Fruit fly (Drosophila melanogaster) whole organism, embryonic: ENCODE data around the gene CG15547.
A peak's percentile ranks its signal among the peaks of the same experiment; 100 is the strongest.

ENCODE experiments used
- Bdp1 ChIP-seq: fragments of 200-800 bp; sonication (Bioruptor generic); optimal IDR thresholded peaks from 3 replicates; lab custom pipeline; 2016; ENCODE audit warnings: missing biosample characterization, missing genetic modification characterization
- CG10209 ChIP-seq: fragments of 200-800 bp; sonication (Bioruptor generic); optimal IDR thresholded peaks from 3 replicates; lab custom pipeline; 2017; ENCODE audit warnings: missing biosample characterization, mild to moderate bottlenecking, missing genetic modification characterization, missing genetic modification reagents
- CG10366 ChIP-seq: fragments of 200-800 bp; sonication (Bioruptor generic); IDR thresholded peaks from 2 replicates; pipeline ENCODE4 v1.3.6; 2022; ENCODE audit warnings: missing biosample characterization, missing genetic modification characterization
- CG12236 ChIP-seq: fragments of 200-800 bp; sonication (Bioruptor generic); optimal IDR thresholded peaks from 2 replicates; lab custom pipeline; 2016; ENCODE audit warnings: missing biosample characterization, missing genetic modification characterization
- CG12659 ChIP-seq: fragments of 200-800 bp; sonication (Bioruptor generic); optimal IDR thresholded peaks from 3 replicates; lab custom pipeline; 2017; ENCODE audit warnings: mild to moderate bottlenecking, missing biosample characterization, missing genetic modification reagents, missing genetic modification characterization
- CG13624 ChIP-seq: fragments of 200-800 bp; sonication (Bioruptor generic); optimal IDR thresholded peaks from 2 replicates; lab custom pipeline; 2016; ENCODE audit warnings: missing biosample characterization, missing genetic modification characterization
- CG16813 ChIP-seq: fragments of 200-800 bp; sonication (Bioruptor generic); IDR thresholded peaks from 3 replicates; pipeline ENCODE4 v1.3.6; 2022; ENCODE audit warnings: missing biosample characterization, missing genetic modification characterization; ENCODE audit not compliant: partially characterized antibody
- CG17186 ChIP-seq: fragments of 200-800 bp; sonication (Bioruptor generic); optimal IDR thresholded peaks from 3 replicates; lab custom pipeline; 2017; ENCODE audit warnings: missing biosample characterization, missing genetic modification reagents, missing genetic modification characterization
- CG17568 ChIP-seq: fragments of 200-800 bp; sonication (Bioruptor generic); optimal IDR thresholded peaks from 2 replicates; lab custom pipeline; 2018; ENCODE audit warnings: missing biosample characterization, mild to moderate bottlenecking, missing genetic modification characterization, moderate library complexity
- CG18764 ChIP-seq: fragments of 200-800 bp; sonication (Bioruptor generic); optimal IDR thresholded peaks from 3 replicates; lab custom pipeline; 2016; ENCODE audit warnings: missing biosample characterization, missing genetic modification characterization
- CG2116 ChIP-seq: fragments of 200-800 bp; sonication (Bioruptor generic); optimal IDR thresholded peaks from 3 replicates; lab custom pipeline; 2018; ENCODE audit warnings: missing biosample characterization, mild to moderate bottlenecking, missing genetic modification characterization
- CG31224 ChIP-seq: fragments of 200-800 bp; sonication (Bioruptor generic); IDR thresholded peaks from 2 replicates; pipeline ENCODE4 v1.3.6; 2022; ENCODE audit warnings: missing biosample characterization, missing genetic modification characterization
- CG3163 ChIP-seq: fragments of 200-800 bp; sonication (Bioruptor generic); optimal IDR thresholded peaks from 3 replicates; lab custom pipeline; 2016; ENCODE audit warnings: missing biosample characterization, missing genetic modification characterization
- CG32772 ChIP-seq: fragments of 200-800 bp; sonication (Bioruptor generic); IDR thresholded peaks from 2 replicates; pipeline ENCODE4 v1.3.6; 2022; ENCODE audit warnings: missing biosample characterization, missing genetic modification characterization
- CG3407 ChIP-seq: fragments of 200-800 bp; sonication (Bioruptor generic); optimal IDR thresholded peaks from 2 replicates; lab custom pipeline; 2018; ENCODE audit warnings: missing biosample characterization, mild to moderate bottlenecking, missing genetic modification characterization
- CG34224 ChIP-seq: fragments of 200-800 bp; sonication (Bioruptor generic); IDR thresholded peaks from 3 replicates; pipeline ENCODE4 v1.3.6; 2022; ENCODE audit warnings: missing biosample characterization, missing genetic modification characterization; ENCODE audit not compliant: partially characterized antibody
- CG3726 ChIP-seq: fragments of 200-800 bp; sonication (Bioruptor generic); IDR thresholded peaks from 3 replicates; pipeline ENCODE4, ENCODE4 v1.3.6; 2022; ENCODE audit warnings: missing biosample characterization, missing genetic modification characterization
- CG3847 ChIP-seq: fragments of 200-800 bp; sonication (Bioruptor generic); IDR thresholded peaks from 2 replicates; pipeline ENCODE4 v1.3.6; 2022; ENCODE audit warnings: missing biosample characterization, missing genetic modification characterization
- CG4360 ChIP-seq: fragments of 200-800 bp; sonication (Bioruptor generic); IDR thresholded peaks from 2 replicates; pipeline ENCODE4 v1.3.6; 2022; ENCODE audit warnings: missing biosample characterization, missing genetic modification characterization
- CG4404 ChIP-seq: fragments of 200-800 bp; sonication (Bioruptor generic); IDR thresholded peaks from 2 replicates; pipeline ENCODE4 v1.3.6; 2022; ENCODE audit warnings: missing biosample characterization, missing genetic modification characterization
- CG4730 ChIP-seq: fragments of 200-800 bp; sonication (Bioruptor generic); IDR thresholded peaks from 2 replicates; pipeline ENCODE4 v1.3.6; 2022; ENCODE audit warnings: missing biosample characterization, missing genetic modification characterization
- CG6272 ChIP-seq: fragments of 200-800 bp; sonication (Bioruptor generic); IDR thresholded peaks from 2 replicates; pipeline ENCODE4 v1.3.6; 2022; ENCODE audit warnings: missing biosample characterization, missing genetic modification characterization
- CG6689 ChIP-seq: fragments of 200-800 bp; sonication (Bioruptor generic); IDR thresholded peaks from 2 replicates; pipeline ENCODE4 v1.3.6; 2022; ENCODE audit warnings: missing biosample characterization, missing genetic modification characterization
- CG6813 ChIP-seq: fragments of 200-800 bp; sonication (Bioruptor generic); optimal IDR thresholded peaks from 2 replicates; lab custom pipeline; 2017; ENCODE audit warnings: missing biosample characterization, missing genetic modification characterization, mild to moderate bottlenecking, moderate library complexity, missing genetic modification reagents
- CG6854 ChIP-seq: fragments of 200-800 bp; sonication (Bioruptor generic); optimal IDR thresholded peaks from 3 replicates; lab custom pipeline; 2017; ENCODE audit warnings: missing biosample characterization, mild to moderate bottlenecking, missing genetic modification characterization
- CG9727 ChIP-seq: fragments of 200-800 bp; sonication (Bioruptor generic); optimal IDR thresholded peaks from 3 replicates; lab custom pipeline; 2017; ENCODE audit warnings: missing biosample characterization, mild to moderate bottlenecking, missing genetic modification characterization
- CG9797 ChIP-seq: fragments of 200-800 bp; sonication (Bioruptor generic); optimal IDR thresholded peaks from 3 replicates; lab custom pipeline; 2018; ENCODE audit warnings: missing biosample characterization, mild to moderate bottlenecking, missing genetic modification characterization
- Dbx ChIP-seq: fragments of 200-800 bp; sonication (Bioruptor generic); IDR thresholded peaks from 3 replicates; pipeline ENCODE4 v1.3.6; 2022; ENCODE audit warnings: missing biosample characterization, missing genetic modification characterization
- Dip2 ChIP-seq: fragments of 200-800 bp; sonication (Bioruptor generic); IDR thresholded peaks from 2 replicates; pipeline ENCODE4 v1.3.6; 2022; ENCODE audit warnings: missing biosample characterization, missing genetic modification characterization
- Hand ChIP-seq: fragments of 200-800 bp; sonication (Bioruptor generic); optimal IDR thresholded peaks from 2 replicates; lab custom pipeline; 2017; ENCODE audit warnings: mild to moderate bottlenecking, missing biosample characterization, missing genetic modification reagents, missing genetic modification characterization
- Hr39 ChIP-seq: fragments of >200 bp; optimal IDR thresholded peaks from 2 replicates; lab custom pipeline; 2017
- Hr78 ChIP-seq, 2 experiments: fragments of 200-800 bp in 1 of 2; fragments of >200 bp in 1 of 2; sonication (Bioruptor generic) in 1 of 2; optimal IDR thresholded peaks; 2 replicates each; lab custom pipeline; 2017 to 2019; ENCODE audit warnings: missing biosample characterization in 2 of 2, missing genetic modification characterization in 2 of 2, mild to moderate bottlenecking in 1 of 2, moderate library complexity in 1 of 2
- MESR4 ChIP-seq: fragments of 200-800 bp; sonication (Bioruptor generic); optimal IDR thresholded peaks from 2 replicates; lab custom pipeline; 2018; ENCODE audit warnings: missing biosample characterization, mild to moderate bottlenecking, missing genetic modification characterization, moderate library complexity
- Optix ChIP-seq: fragments of 200-800 bp; sonication (Bioruptor generic); IDR thresholded peaks from 3 replicates; pipeline ENCODE4 v1.3.6; 2022; ENCODE audit warnings: missing biosample characterization, missing genetic modification characterization
- Rx ChIP-seq: fragments of 200-800 bp; sonication (Bioruptor generic); IDR thresholded peaks from 2 replicates; pipeline ENCODE4 v1.3.6; 2022; ENCODE audit warnings: missing biosample characterization, missing genetic modification characterization
- chinmo ChIP-seq: fragments of 200-800 bp; sonication (Bioruptor generic); IDR thresholded peaks from 4 replicates; pipeline ENCODE4 v1.3.6; 2022; ENCODE audit warnings: missing biosample characterization, missing genetic modification characterization; ENCODE audit not compliant: partially characterized antibody
- crp ChIP-seq, 2 experiments: fragments of 200-800 bp; sonication (Bioruptor generic); optimal IDR thresholded peaks; 2 replicates in 1 of 2; 3 replicates in 1 of 2; lab custom pipeline; 2017; ENCODE audit warnings: missing biosample characterization in 2 of 2, missing genetic modification characterization in 2 of 2, mild to moderate bottlenecking in 1 of 2, moderate library complexity in 1 of 2
- gcm2 ChIP-seq: fragments of 200-800 bp; sonication (Bioruptor generic); optimal IDR thresholded peaks from 2 replicates; lab custom pipeline; 2016; ENCODE audit warnings: missing biosample characterization, missing genetic modification characterization
- gfzf ChIP-seq: fragments of 200-800 bp; sonication (Bioruptor generic); optimal IDR thresholded peaks from 2 replicates; lab custom pipeline; 2016; ENCODE audit warnings: missing biosample characterization, mild to moderate bottlenecking, missing genetic modification characterization, moderate library complexity
- nom ChIP-seq: fragments of 200-800 bp; sonication (Bioruptor generic); optimal IDR thresholded peaks from 2 replicates; lab custom pipeline; 2017; ENCODE audit warnings: missing biosample characterization, missing genetic modification characterization, mild to moderate bottlenecking, moderate library complexity, missing genetic modification reagents
- pita ChIP-seq: fragments of 200-800 bp; sonication (Bioruptor generic); optimal IDR thresholded peaks from 2 replicates; lab custom pipeline; 2017; ENCODE audit warnings: missing biosample characterization, mild to moderate bottlenecking, missing genetic modification characterization
- pros ChIP-seq: fragments of 200-800 bp; sonication (Bioruptor generic); optimal IDR thresholded peaks from 3 replicates; lab custom pipeline; 2019; ENCODE audit warnings: missing biosample characterization, mild to moderate bottlenecking, missing genetic modification characterization, moderate library complexity
- row ChIP-seq: fragments of 200-800 bp; sonication (Bioruptor generic); IDR thresholded peaks from 3 replicates; pipeline ENCODE4 v1.3.6; 2022; ENCODE audit warnings: missing biosample characterization, missing genetic modification characterization
- sens ChIP-seq: fragments of 200-800 bp; sonication (Bioruptor generic); peaks from one replicate; lab custom pipeline; 2016; ENCODE audit warnings: missing biosample characterization, missing genetic modification characterization
- sim ChIP-seq: fragments of 200-800 bp; sonication (Bioruptor generic); IDR thresholded peaks from 2 replicates; pipeline ENCODE4 v1.3.6; 2022; ENCODE audit warnings: missing biosample characterization, missing genetic modification characterization
- slp2 ChIP-seq: fragments of 200-800 bp; sonication (Bioruptor generic); optimal IDR thresholded peaks from 2 replicates; lab custom pipeline; 2016; ENCODE audit warnings: missing biosample characterization, missing genetic modification characterization
- unpg ChIP-seq: fragments of 200-800 bp; sonication (Bioruptor generic); optimal IDR thresholded peaks from 3 replicates; lab custom pipeline; 2018; ENCODE audit warnings: missing biosample characterization, mild to moderate bottlenecking, missing genetic modification characterization, moderate library complexity
- vvl ChIP-seq: fragments of 200-800 bp; sonication (Bioruptor generic); IDR thresholded peaks from 2 replicates; pipeline ENCODE4 v1.3.6; 2022; ENCODE audit warnings: missing biosample characterization, missing genetic modification characterization
- zen2 ChIP-seq: fragments of 200-800 bp; sonication (Bioruptor generic); IDR thresholded peaks from 3 replicates; pipeline ENCODE4 v1.3.6; 2022; ENCODE audit warnings: missing biosample characterization, missing genetic modification characterization; ENCODE audit not compliant: partially characterized antibody
- zf30C ChIP-seq: fragments of 200-800 bp; sonication (Bioruptor generic); optimal IDR thresholded peaks from 3 replicates; lab custom pipeline; 2018; ENCODE audit warnings: missing biosample characterization, mild to moderate bottlenecking, missing genetic modification characterization
- zfh1 ChIP-seq: fragments of 200-800 bp; sonication (Bioruptor generic); IDR thresholded peaks from 3 replicates; pipeline ENCODE4 v1.3.6; 2022; ENCODE audit warnings: missing biosample characterization, missing genetic modification characterization

Gene CG15547

dm6 chr3R:30918872-30919271 is 35.6 kb upstream of the CG15547 start (continued):
- no peak for TF ChIP-seq CG6272
- TF ChIP-seq CG3407 (GFP tag; lab: Kevin White, UChicago), result peak; percentile 13
- TF ChIP-seq CG12659 (GFP tag; lab: Kevin White, UChicago), result no peak
- peak; percentile 47 for TF ChIP-seq CG17568 (GFP tag; lab: Kevin White, UChicago)
- no peak for TF ChIP-seq CG32772 (GFP tag; lab: Robert Waterston, UW)
- TF ChIP-seq row (GFP tag; lab: Robert Waterston, UW), result no peak
- TF ChIP-seq pita, result no peak
- TF ChIP-seq CG31224 (GFP tag; lab: Robert Waterston, UW), result no peak
- TF ChIP-seq MESR4 (GFP tag; lab: Kevin White, UChicago), result no peak
- TF ChIP-seq CG6854 (GFP tag; lab: Kevin White, UChicago), result no peak
- no peak for TF ChIP-seq crp (GFP tag; optimal IDR thresholded peaks at IDR 0.05; lab: Kevin White, UChicago)
- no peak for TF ChIP-seq CG9797
- peak; percentile 21 for TF ChIP-seq CG9727 (GFP tag; lab: Kevin White, UChicago)
- TF ChIP-seq CG18764 (GFP tag; lab: Kevin White, UChicago), result no peak
- TF ChIP-seq Dip2 (GFP tag; lab: Robert Waterston, UW), result no peak
- TF ChIP-seq CG3163 (GFP tag; lab: Kevin White, UChicago), result no peak
- no peak for TF ChIP-seq Dbx (GFP tag; lab: Robert Waterston, UW)
- TF ChIP-seq CG4730 (GFP tag; lab: Robert Waterston, UW), result no peak
- TF ChIP-seq zen2, result no peak
- TF ChIP-seq CG16813 (GFP tag; lab: Robert Waterston, UW), result no peak
- no peak for TF ChIP-seq CG2116 (GFP tag; lab: Kevin White, UChicago)
- no peak for TF ChIP-seq pros (GFP tag; lab: Kevin White, UChicago)
- no peak for TF ChIP-seq Hr78 (GFP tag; optimal IDR thresholded peaks at IDR 0.05; lab: Kevin White, UChicago)
- no peak for TF ChIP-seq nom
- TF ChIP-seq Rx (GFP tag; lab: Robert Waterston, UW), result no peak
- TF ChIP-seq, all 482 proteins: peak for 79

- no peak for TF ChIP-seq Optix (GFP tag; lab: Robert Waterston, UW)
- no peak for TF ChIP-seq CG34224 (GFP tag; lab: Robert Waterston, UW)
- TF ChIP-seq zfh1, result no peak
- TF ChIP-seq CG3726, result 0 out of 3 replicates have a peak, but pooled peaks have one; percentile 22
- TF ChIP-seq CG6689, result no peak
- TF ChIP-seq CG17186 (GFP tag; lab: Kevin White, UChicago), result no peak
- no peak for TF ChIP-seq CG4360 (GFP tag; lab: Robert Waterston, UW)
- peak; percentile 55 for TF ChIP-seq Hr39
- no peak for TF ChIP-seq chinmo
- TF ChIP-seq CG13624 (GFP tag; lab: Kevin White, UChicago), result no peak
- TF ChIP-seq CG10366 (GFP tag; lab: Robert Waterston, UW), result no peak
- no peak for TF ChIP-seq Hr78 (GFP tag; optimal IDR thresholded peaks at IDR 0.05; lab: Kevin White, UChicago)
- no peak for TF ChIP-seq CG6813 (GFP tag; lab: Kevin White, UChicago)
- TF ChIP-seq vvl (GFP tag; lab: Robert Waterston, UW), result no peak
- no peak for TF ChIP-seq CG10209
- no peak for TF ChIP-seq sens (GFP tag; lab: Kevin White, UChicago)
- no peak for TF ChIP-seq Hand
- no peak for TF ChIP-seq gfzf (GFP tag; lab: Kevin White, UChicago)
- TF ChIP-seq gcm2 (GFP tag; lab: Kevin White, UChicago), result no peak
- 0 out of 2 replicates have a peak, but pooled peaks have one; percentile 10 for TF ChIP-seq CG4404 (GFP tag; lab: Robert Waterston, UW)
- no peak for TF ChIP-seq sim
- TF ChIP-seq CG3847 (GFP tag; lab: Robert Waterston, UW), result 0 out of 2 replicates have a peak, but pooled peaks have one; percentile 4
- no peak for TF ChIP-seq unpg
- no peak for TF ChIP-seq slp2 (GFP tag; lab: Kevin White, UChicago)
- TF ChIP-seq zf30C (GFP tag; lab: Kevin White, UChicago), result no peak
- no peak for TF ChIP-seq Bdp1 (GFP tag; lab: Kevin White, UChicago)
- TF ChIP-seq CG12236 (GFP tag; lab: Kevin White, UChicago), result no peak
Observed at dm6 chr3R:30916024-30916423, 32.7 kb upstream of the CG15547 start.
